Worm (Caenorhabditis elegans) whole organism, L4 larva: ENCODE results near the gene wrt-5.

Experiments
- D1046.2 ChIP-seq: fragments of 200-800 bp; sonication (Bioruptor generic); IDR thresholded peaks from 2 replicates; pipeline ENCODE4 v1.3.6; 2022; ENCODE audit warnings: missing genetic modification characterization, missing compliant biosample characterization
- F10B5.3 ChIP-seq: sonication (generic microtip); optimal IDR thresholded peaks from 2 replicates; lab custom pipeline; 2016; ENCODE audit warnings: mild to moderate bottlenecking, missing genetic modification characterization, missing compliant biosample characterization
- F37D6.2 ChIP-seq: sonication (generic microtip); optimal IDR thresholded peaks from 2 replicates; lab custom pipeline; 2016; ENCODE audit warnings: mild to moderate bottlenecking, missing genetic modification characterization, missing compliant biosample characterization
- F44E2.7 ChIP-seq: fragments of 200-800 bp; sonication (Bioruptor generic); IDR thresholded peaks from 2 replicates; pipeline ENCODE4 v2.1.2; 2022; ENCODE audit warnings: missing genetic modification characterization, missing compliant biosample characterization
- F49E8.2 ChIP-seq: sonication (generic microtip); optimal IDR thresholded peaks from 2 replicates; lab custom pipeline; 2016; ENCODE audit warnings: missing compliant biosample characterization, mild to moderate bottlenecking, missing genetic modification characterization, borderline replicate concordance
- T20F7.1 ChIP-seq: fragments of 200-800 bp; sonication (Bioruptor generic); optimal IDR thresholded peaks from 2 replicates; lab custom pipeline; 2018; ENCODE audit warnings: mild to moderate bottlenecking, missing genetic modification characterization, missing compliant biosample characterization
- T26A8.4 ChIP-seq: fragments of 200-800 bp; sonication (Bioruptor generic); IDR thresholded peaks from 2 replicates; pipeline ENCODE4 v1.3.6; 2022; ENCODE audit warnings: missing genetic modification characterization, missing compliant biosample characterization
- Y105C5A.15 ChIP-seq: fragments of 200-800 bp; sonication (Bioruptor generic); IDR thresholded peaks from 2 replicates; pipeline ENCODE4 v1.3.6; 2022; ENCODE audit warnings: missing genetic modification characterization, missing compliant biosample characterization
- Y5F2A.4 ChIP-seq: fragments of 200-800 bp; sonication (Bioruptor generic); optimal IDR thresholded peaks from 2 replicates; lab custom pipeline; 2018; ENCODE audit warnings: mild to moderate bottlenecking, missing genetic modification characterization, missing compliant biosample characterization
- aha-1 ChIP-seq: fragments of 150-350 bp; peaks from one replicate; lab custom pipeline; 2014; ENCODE audit warnings: missing biosample characterization, missing genetic modification characterization
- aly-2 ChIP-seq: sonication (generic microtip); optimal IDR thresholded peaks from 2 replicates; lab custom pipeline; 2018; ENCODE audit warnings: missing biosample characterization, missing genetic modification characterization
- ceh-20 ChIP-seq: fragments of 200-800 bp; sonication (Bioruptor generic); IDR thresholded peaks from 2 replicates; pipeline ENCODE4 v1.3.6; 2022; ENCODE audit warnings: missing genetic modification reagents, missing genetic modification characterization, missing compliant biosample characterization
- ceh-28 ChIP-seq: fragments of 150-350 bp; optimal IDR thresholded peaks from 2 replicates; lab custom pipeline; 2014; ENCODE audit warnings: missing biosample characterization, missing genetic modification reagents, missing genetic modification characterization
- ceh-32 ChIP-seq: sonication (generic microtip); optimal IDR thresholded peaks from 2 replicates; lab custom pipeline; 2016; ENCODE audit warnings: mild to moderate bottlenecking, missing genetic modification characterization, missing compliant biosample characterization; ENCODE audit not compliant: poor library complexity
- ceh-44 ChIP-seq: fragments of 200-800 bp; sonication (Bioruptor generic); IDR thresholded peaks from 2 replicates; pipeline ENCODE4 v1.3.6; 2022; ENCODE audit warnings: missing genetic modification reagents, missing genetic modification characterization, missing compliant biosample characterization
- ces-1 ChIP-seq: fragments of 150-350 bp; sonication (generic microtip); optimal IDR thresholded peaks from 4 replicates; lab custom pipeline; 2014; ENCODE audit warnings: missing biosample characterization, missing genetic modification reagents, missing genetic modification characterization
- cey-2 ChIP-seq: sonication (generic microtip); optimal IDR thresholded peaks from 3 replicates; lab custom pipeline; 2017; ENCODE audit warnings: missing genetic modification characterization, mild to moderate bottlenecking, missing compliant biosample characterization, antibody characterized with exemption, borderline replicate concordance; ENCODE audit not compliant: insufficient read depth
- daf-16 ChIP-seq, 3 experiments: sonication (generic microtip); optimal IDR thresholded peaks; 2 replicates each; lab custom pipeline; 2016 to 2017; ENCODE audit warnings: missing genetic modification characterization in 3 of 3, missing genetic modification reagents in 3 of 3, mild to moderate bottlenecking in 2 of 3, missing compliant biosample characterization in 2 of 3, missing biosample characterization in 1 of 3, moderate library complexity in 1 of 3
- daf-19 ChIP-seq: fragments of 200-800 bp; sonication (Bioruptor generic); conservative IDR thresholded peaks from 2 replicates; pipeline ENCODE4 v1.3.6; 2022; ENCODE audit warnings: missing genetic modification characterization, missing compliant biosample characterization
- dpl-1 ChIP-seq: fragments of 150-350 bp; optimal IDR thresholded peaks from 2 replicates; lab custom pipeline; 2014; ENCODE audit warnings: missing biosample characterization, missing genetic modification reagents, missing genetic modification characterization
- dve-1 ChIP-seq: sonication (generic microtip); optimal IDR thresholded peaks from 2 replicates; lab custom pipeline; 2017; ENCODE audit warnings: antibody characterized with exemption, mild to moderate bottlenecking, missing genetic modification characterization, missing compliant biosample characterization; ENCODE audit not compliant: insufficient read depth
- egl-43 ChIP-seq: fragments of 200-800 bp; sonication (Bioruptor generic); IDR thresholded peaks from 2 replicates; pipeline ENCODE4 v1.3.6; 2022; ENCODE audit warnings: missing genetic modification reagents, missing genetic modification characterization, missing compliant biosample characterization
- fos-1 ChIP-seq: fragments of 150-350 bp; optimal IDR thresholded peaks from 2 replicates; lab custom pipeline; 2014; ENCODE audit warnings: missing biosample characterization, missing genetic modification characterization
- hlh-30 ChIP-seq: sonication (generic microtip); optimal IDR thresholded peaks from 2 replicates; lab custom pipeline; 2017; ENCODE audit warnings: antibody characterized with exemption, mild to moderate bottlenecking, missing genetic modification characterization, missing compliant biosample characterization; ENCODE audit not compliant: insufficient read depth
- hmg-1.1 ChIP-seq: fragments of 200-800 bp; sonication (Bioruptor generic); IDR thresholded peaks from 2 replicates; pipeline ENCODE4 v1.3.6; 2022; ENCODE audit warnings: missing genetic modification reagents, missing genetic modification characterization, missing compliant biosample characterization
- lin-1 ChIP-seq: fragments of 200-800 bp; sonication (Bioruptor generic); IDR thresholded peaks from 2 replicates; pipeline ENCODE4 v1.3.6; 2022; ENCODE audit warnings: missing genetic modification reagents, missing genetic modification characterization, missing compliant biosample characterization
- lin-13 ChIP-seq: fragments of 150-350 bp; optimal IDR thresholded peaks from 2 replicates; lab custom pipeline; 2014; ENCODE audit warnings: missing biosample characterization, missing genetic modification reagents, missing genetic modification characterization
- lin-15B ChIP-seq: fragments of 150-350 bp; sonication (generic microtip); optimal IDR thresholded peaks from 3 replicates; lab custom pipeline; 2014; ENCODE audit warnings: missing biosample characterization, missing genetic modification characterization
- lin-38 ChIP-seq: fragments of 200-800 bp; sonication (Bioruptor generic); IDR thresholded peaks from 2 replicates; pipeline ENCODE4 v1.3.6; 2022; ENCODE audit warnings: missing genetic modification reagents, missing genetic modification characterization, missing compliant biosample characterization
- lin-39 ChIP-seq: fragments of 150-350 bp; optimal IDR thresholded peaks from 2 replicates; lab custom pipeline; 2014; ENCODE audit warnings: missing biosample characterization, missing genetic modification reagents, missing genetic modification characterization
- lir-3 ChIP-seq: sonication (generic microtip); optimal IDR thresholded peaks from 2 replicates; lab custom pipeline; 2016; ENCODE audit warnings: mild to moderate bottlenecking, missing genetic modification characterization, missing compliant biosample characterization
- madf-9 ChIP-seq: fragments of 200-800 bp; sonication (Bioruptor generic); conservative IDR thresholded peaks from 2 replicates; pipeline ENCODE4 v1.3.6; 2022; ENCODE audit warnings: missing genetic modification reagents, missing genetic modification characterization, missing compliant biosample characterization
- mdl-1 ChIP-seq, 2 experiments: fragments of 150-350 bp in 1 of 2; sonication (generic microtip) in 1 of 2; optimal IDR thresholded peaks; 2 replicates each; lab custom pipeline; 2014 to 2017; ENCODE audit warnings: missing biosample characterization in 2 of 2, missing genetic modification characterization in 2 of 2
- mep-1 ChIP-seq: fragments of 150-350 bp; sonication (generic microtip); optimal IDR thresholded peaks from 3 replicates; lab custom pipeline; 2014; ENCODE audit warnings: missing biosample characterization, missing genetic modification characterization
- mes-2 ChIP-seq: sonication (generic microtip); optimal IDR thresholded peaks from 2 replicates; lab custom pipeline; 2016; ENCODE audit warnings: missing genotype, mild to moderate bottlenecking, missing genetic modification characterization, missing compliant biosample characterization; ENCODE audit not compliant: poor library complexity, severe bottlenecking
- mxl-3 ChIP-seq: fragments of 200-800 bp; sonication (Bioruptor generic); optimal IDR thresholded peaks from 2 replicates; lab custom pipeline; 2018; ENCODE audit warnings: mild to moderate bottlenecking, missing genetic modification characterization, missing compliant biosample characterization
- nhr-10 ChIP-seq: fragments of 150-350 bp; optimal IDR thresholded peaks from 2 replicates; lab custom pipeline; 2014; ENCODE audit warnings: missing biosample characterization, missing genetic modification characterization
- nhr-102 ChIP-seq: sonication (generic microtip); optimal IDR thresholded peaks from 2 replicates; lab custom pipeline; 2016; ENCODE audit warnings: mild to moderate bottlenecking, missing genetic modification characterization, moderate library complexity, missing compliant biosample characterization
- nhr-11 ChIP-seq: fragments of 150-350 bp; optimal IDR thresholded peaks from 2 replicates; lab custom pipeline; 2014; ENCODE audit warnings: missing biosample characterization, missing genetic modification characterization
- nhr-42 ChIP-seq: fragments of 200-800 bp; sonication (Bioruptor generic); IDR thresholded peaks from 2 replicates; pipeline ENCODE4 v1.3.6; 2022; ENCODE audit warnings: missing genetic modification characterization, missing compliant biosample characterization
- nhr-48 ChIP-seq: sonication (generic microtip); optimal IDR thresholded peaks from 2 replicates; lab custom pipeline; 2016; ENCODE audit warnings: mild to moderate bottlenecking, missing genetic modification characterization, missing compliant biosample characterization
- nhr-76 ChIP-seq: fragments of 150-350 bp; optimal IDR thresholded peaks from 2 replicates; lab custom pipeline; 2014; ENCODE audit warnings: missing biosample characterization, missing genetic modification characterization
- nhr-77 ChIP-seq: fragments of 150-350 bp; optimal IDR thresholded peaks from 2 replicates; lab custom pipeline; 2014; ENCODE audit warnings: missing biosample characterization, missing genetic modification characterization
- php-3 ChIP-seq: fragments of 200-800 bp; sonication (Bioruptor generic); IDR thresholded peaks from 2 replicates; pipeline ENCODE4 v1.3.6; 2022; ENCODE audit warnings: missing genetic modification reagents, missing genetic modification characterization, missing compliant biosample characterization
- set-16 ChIP-seq: fragments of 200-800 bp; sonication (Bioruptor generic); IDR thresholded peaks from 2 replicates; pipeline ENCODE4 v1.3.6; 2022; ENCODE audit warnings: missing genetic modification reagents, missing genetic modification characterization, missing compliant biosample characterization
- snpc-4 ChIP-seq: fragments of 150-350 bp; optimal IDR thresholded peaks from 2 replicates; lab custom pipeline; 2014; ENCODE audit warnings: missing biosample characterization, missing genetic modification characterization
- spr-3 ChIP-seq: fragments of 200-800 bp; sonication (Bioruptor generic); optimal IDR thresholded peaks from 2 replicates; lab custom pipeline; 2018; ENCODE audit warnings: mild to moderate bottlenecking, missing genetic modification characterization, missing compliant biosample characterization
- unc-39 ChIP-seq: sonication (generic microtip); optimal IDR thresholded peaks from 2 replicates; lab custom pipeline; 2017; ENCODE audit warnings: missing biosample characterization, missing genetic modification characterization
- vab-7 ChIP-seq: fragments of 200-800 bp; sonication (Bioruptor generic); IDR thresholded peaks from 2 replicates; pipeline ENCODE4 v1.3.6; 2022; ENCODE audit warnings: missing genetic modification reagents, missing genetic modification characterization, missing compliant biosample characterization
- zfp-2 ChIP-seq: sonication (generic microtip); optimal IDR thresholded peaks from 2 replicates; lab custom pipeline; 2016; ENCODE audit warnings: mild to moderate bottlenecking, missing genetic modification characterization, missing compliant biosample characterization
- zfp-3 ChIP-seq: fragments of 200-800 bp; sonication (Bioruptor generic); conservative IDR thresholded peaks from 2 replicates; pipeline ENCODE4 v1.3.6; 2022; ENCODE audit warnings: missing genetic modification reagents, missing genetic modification characterization, missing compliant biosample characterization

Gene wrt-5

DNA sequence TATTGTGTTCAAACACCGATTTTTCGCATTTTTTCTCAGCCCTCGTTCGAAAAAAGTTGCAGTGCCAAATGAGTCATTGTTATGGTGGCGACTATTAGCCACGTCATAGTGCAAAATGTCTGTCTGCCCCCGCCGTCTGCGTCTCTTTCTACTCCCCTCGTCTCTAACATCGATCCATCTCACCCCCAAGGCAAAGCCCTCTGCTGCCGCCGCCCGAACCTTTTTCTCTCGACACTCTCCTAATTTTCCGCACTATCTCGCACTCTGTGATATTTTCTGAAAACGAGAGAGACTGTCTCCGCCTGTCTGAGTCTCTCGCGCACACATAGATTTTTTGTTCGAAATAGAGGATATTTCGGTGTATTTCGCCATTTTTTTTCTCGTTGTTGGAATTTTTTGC, 41.6 kb upstream of the wrt-5 start (continued):
- TF ChIP-seq hmg-1.1 (peak; percentile 92), nhr-77 (tag; lab: Kevin White, UChicago) (peak; percentile 12), madf-9 (0 out of 2 replicates have a peak, but pooled peaks have one; percentile 14), Y105C5A.15 (no peak), mes-2 (peak; percentile 72), hlh-30 (tag; lab: Kevin White, UChicago) (peak; percentile 64), nhr-48 (peak; percentile 68), F44E2.7 (GFP tag; lab: Robert Waterston, UW) (no peak), nhr-76 (tag; lab: Kevin White, UChicago) (no peak), daf-16 (GFP tag; optimal IDR thresholded peaks at IDR 0.05; lab: Kevin White, UChicago) (peak in 1 of 2 experiments; percentile 28), daf-16 (tag; optimal IDR thresholded peaks at IDR 0.05; lab: Kevin White, UChicago) (peak; percentile 54), nhr-11 (tag; lab: Kevin White, UChicago) (peak; percentile 10), F49E8.2 (tag; lab: Kevin White, UChicago) (no peak), ceh-20 (GFP tag; lab: Robert Waterston, UW) (peak; percentile 63; the same call in 1 of the 2 replicates), cey-2 (tag; lab: Kevin White, UChicago) (no peak), nhr-10 (tag; lab: Kevin White, UChicago) (no peak), fos-1 (tag; lab: Kevin White, UChicago) (no peak), zfp-2 (tag; lab: Kevin White, UChicago) (peak; percentile 3), mxl-3 (no peak), lin-15B (no peak), daf-19 (GFP tag; lab: Robert Waterston, UW) (no peak), ceh-32 (tag; lab: Kevin White, UChicago) (no peak), snpc-4 (tag; lab: Kevin White, UChicago) (no peak), lin-38 (GFP tag; lab: Robert Waterston, UW) (peak; percentile 55), mdl-1 (tag; optimal IDR thresholded peaks at IDR 0.05; lab: Kevin White, UChicago) (peak in 1 of 2 experiments; percentile 59), nhr-42 (GFP tag; lab: Robert Waterston, UW) (no peak), nhr-102 (tag; lab: Kevin White, UChicago) (peak; percentile 33), ces-1 (no peak), mep-1 (tag; lab: Kevin White, UChicago) (peak; percentile 75), ceh-44 (no peak), aly-2 (tag; lab: Kevin White, UChicago) (no peak), php-3 (GFP tag; lab: Robert Waterston, UW) (no peak), lin-13 (GFP tag; lab: Kevin White, UChicago) (no peak), vab-7 (GFP tag; lab: Robert Waterston, UW) (no peak), egl-43 (GFP tag; lab: Robert Waterston, UW) (peak; percentile 46; the same call in 1 of the 2 replicates), lin-1 (GFP tag; lab: Robert Waterston, UW) (no peak), T26A8.4 (GFP tag; lab: Robert Waterston, UW) (peak; percentile 53; the same call in 1 of the 2 replicates), set-16 (GFP tag; lab: Robert Waterston, UW) (peak; percentile 63; the same call in 1 of the 2 replicates), Y5F2A.4 (GFP tag; lab: Kevin White, UChicago) (no peak), lin-39 (tag; lab: Kevin White, UChicago) (no peak), D1046.2 (GFP tag; lab: Robert Waterston, UW) (no peak), dpl-1 (GFP tag; lab: Kevin White, UChicago) (peak; percentile 52), T20F7.1 (no peak), aha-1 (tag; lab: Kevin White, UChicago) (peak; percentile 94), F37D6.2 (tag; lab: Kevin White, UChicago) (peak; percentile 53), zfp-3 (no peak), ceh-28 (peak; percentile 62), dve-1 (peak; percentile 89), unc-39 (tag; lab: Kevin White, UChicago) (no peak), F10B5.3 (tag; lab: Kevin White, UChicago) (no peak), lir-3 (tag; lab: Kevin White, UChicago) (no peak), spr-3 (GFP tag; lab: Kevin White, UChicago) (no peak)
